Fruit fly (Drosophila melanogaster) whole organism, embryonic: ENCODE results near the gene Oseg1.

Source experiments
- ATbp ChIP-seq: fragments of 200-800 bp; sonication (Bioruptor generic); optimal IDR thresholded peaks from 2 replicates; lab custom pipeline; 2017; ENCODE audit warnings: missing biosample characterization, mild to moderate bottlenecking, missing genetic modification characterization, missing genetic modification reagents
- Adf1 ChIP-seq: fragments of 200-800 bp; sonication (Bioruptor generic); IDR thresholded peaks from 2 replicates; pipeline ENCODE4 v1.3.6; 2022; ENCODE audit warnings: missing biosample characterization, missing genetic modification characterization
- CG10209 ChIP-seq: fragments of 200-800 bp; sonication (Bioruptor generic); optimal IDR thresholded peaks from 3 replicates; lab custom pipeline; 2017; ENCODE audit warnings: missing biosample characterization, mild to moderate bottlenecking, missing genetic modification characterization, missing genetic modification reagents
- CG10543 ChIP-seq: fragments of 200-800 bp; sonication (Bioruptor generic); optimal IDR thresholded peaks from 3 replicates; lab custom pipeline; 2017; ENCODE audit warnings: missing biosample characterization, mild to moderate bottlenecking, missing genetic modification characterization, moderate library complexity
- CG11093 ChIP-seq: fragments of 200-800 bp; sonication (Bioruptor generic); IDR thresholded peaks from 3 replicates; pipeline ENCODE4 v1.3.6; 2022; ENCODE audit warnings: missing biosample characterization, missing genetic modification characterization
- CG1233 ChIP-seq: fragments of 200-800 bp; sonication (Bioruptor generic); optimal IDR thresholded peaks from 4 replicates; lab custom pipeline; 2018; ENCODE audit warnings: missing biosample characterization, mild to moderate bottlenecking, missing genetic modification characterization
- CG12769 ChIP-seq: fragments of 200-800 bp; sonication (Bioruptor generic); optimal IDR thresholded peaks from 2 replicates; lab custom pipeline; 2019; ENCODE audit warnings: missing biosample characterization, mild to moderate bottlenecking, missing genetic modification characterization, moderate library complexity
- CG13775 ChIP-seq: fragments of 200-800 bp; sonication (Bioruptor generic); optimal IDR thresholded peaks from 3 replicates; lab custom pipeline; 2017; ENCODE audit warnings: missing biosample characterization, mild to moderate bottlenecking, missing genetic modification characterization
- CG17359 ChIP-seq: fragments of 200-800 bp; sonication (Bioruptor generic); optimal IDR thresholded peaks from 3 replicates; lab custom pipeline; 2018; ENCODE audit warnings: missing biosample characterization, mild to moderate bottlenecking, missing genetic modification characterization, moderate library complexity
- CG17361 ChIP-seq: fragments of 200-800 bp; sonication (Bioruptor generic); IDR thresholded peaks from 3 replicates; pipeline ENCODE4 v1.3.6; 2022; ENCODE audit warnings: missing biosample characterization, missing genetic modification characterization
- CG17385 ChIP-seq: fragments of 200-800 bp; sonication (Bioruptor generic); optimal IDR thresholded peaks from 3 replicates; lab custom pipeline; 2018; ENCODE audit warnings: missing biosample characterization, mild to moderate bottlenecking, missing genetic modification characterization
- CG2678 ChIP-seq: fragments of 200-800 bp; sonication (Bioruptor generic); optimal IDR thresholded peaks from 3 replicates; lab custom pipeline; 2019; ENCODE audit warnings: missing biosample characterization, mild to moderate bottlenecking, missing genetic modification characterization, moderate library complexity
- CG31365 ChIP-seq: fragments of 200-800 bp; sonication (Bioruptor generic); optimal IDR thresholded peaks from 2 replicates; lab custom pipeline; 2018; ENCODE audit warnings: missing biosample characterization, mild to moderate bottlenecking, missing genetic modification characterization
- CG3163 ChIP-seq: fragments of 200-800 bp; sonication (Bioruptor generic); optimal IDR thresholded peaks from 3 replicates; lab custom pipeline; 2016; ENCODE audit warnings: missing biosample characterization, missing genetic modification characterization
- CG33557 ChIP-seq: fragments of 200-800 bp; sonication (Bioruptor generic); optimal IDR thresholded peaks from 2 replicates; lab custom pipeline; 2019; ENCODE audit warnings: missing biosample characterization, mild to moderate bottlenecking, missing genetic modification characterization, moderate library complexity
- CG4282 ChIP-seq: fragments of 200-800 bp; sonication (Bioruptor generic); optimal IDR thresholded peaks from 2 replicates; lab custom pipeline; 2016; ENCODE audit warnings: missing biosample characterization, missing genetic modification characterization
- CG6254 ChIP-seq: fragments of 200-800 bp; sonication (Bioruptor generic); optimal IDR thresholded peaks from 3 replicates; lab custom pipeline; 2017; ENCODE audit warnings: mild to moderate bottlenecking, missing biosample characterization, missing genetic modification reagents, missing genetic modification characterization
- CG6654 ChIP-seq: fragments of 200-800 bp; sonication (Bioruptor generic); optimal IDR thresholded peaks from 2 replicates; lab custom pipeline; 2017; ENCODE audit warnings: missing biosample characterization, mild to moderate bottlenecking, missing genetic modification characterization
- CG6765 ChIP-seq: fragments of 200-800 bp; sonication (Bioruptor generic); optimal IDR thresholded peaks from 3 replicates; lab custom pipeline; 2017; ENCODE audit warnings: missing biosample characterization, mild to moderate bottlenecking, missing genetic modification characterization
- CG8944 ChIP-seq: fragments of 200-800 bp; sonication (Bioruptor generic); optimal IDR thresholded peaks from 3 replicates; lab custom pipeline; 2016; ENCODE audit warnings: missing biosample characterization, missing genetic modification characterization
- CHES-1-like ChIP-seq: fragments of 200-800 bp; sonication (Bioruptor generic); optimal IDR thresholded peaks from 2 replicates; lab custom pipeline; 2016; ENCODE audit warnings: missing biosample characterization, missing genetic modification characterization
- CrebB ChIP-seq: fragments of 200-800 bp; sonication (Bioruptor generic); optimal IDR thresholded peaks from 3 replicates; lab custom pipeline; 2018; ENCODE audit warnings: missing biosample characterization, mild to moderate bottlenecking, missing genetic modification characterization
- Deaf1 ChIP-seq: fragments of 200-800 bp; optimal IDR thresholded peaks from 3 replicates; lab custom pipeline; 2019; ENCODE audit warnings: missing biosample characterization, mild to moderate bottlenecking, missing genetic modification characterization, moderate library complexity
- ERR ChIP-seq: fragments of 200-800 bp; sonication (Bioruptor generic); optimal IDR thresholded peaks from 2 replicates; lab custom pipeline; 2016; ENCODE audit warnings: missing biosample characterization, missing genetic modification characterization
- Fer3 ChIP-seq: fragments of 200-800 bp; sonication (Bioruptor generic); optimal IDR thresholded peaks from 2 replicates; lab custom pipeline; 2018; ENCODE audit warnings: missing biosample characterization, mild to moderate bottlenecking, missing genetic modification characterization, moderate library complexity
- HHEX ChIP-seq: fragments of 200-800 bp; sonication (Bioruptor generic); optimal IDR thresholded peaks from 3 replicates; lab custom pipeline; 2017; ENCODE audit warnings: missing biosample characterization, mild to moderate bottlenecking, missing genetic modification characterization, missing genetic modification reagents
- Hmx ChIP-seq: fragments of 200-800 bp; sonication (Bioruptor generic); optimal IDR thresholded peaks from 2 replicates; lab custom pipeline; 2016; ENCODE audit warnings: missing biosample characterization, missing genetic modification characterization
- Hsf ChIP-seq: fragments of 200-800 bp; sonication (Bioruptor generic); optimal IDR thresholded peaks from 3 replicates; lab custom pipeline; 2016; ENCODE audit warnings: missing biosample characterization, missing genetic modification characterization
- MESR4 ChIP-seq: fragments of 200-800 bp; sonication (Bioruptor generic); optimal IDR thresholded peaks from 2 replicates; lab custom pipeline; 2018; ENCODE audit warnings: missing biosample characterization, mild to moderate bottlenecking, missing genetic modification characterization, moderate library complexity
- NC2β ChIP-seq: fragments of 200-800 bp; sonication (Bioruptor generic); optimal IDR thresholded peaks from 2 replicates; lab custom pipeline; 2016; ENCODE audit warnings: missing biosample characterization, missing genetic modification characterization
- Oli ChIP-seq: fragments of 200-800 bp; sonication (Bioruptor generic); optimal IDR thresholded peaks from 2 replicates; lab custom pipeline; 2018; ENCODE audit warnings: missing biosample characterization, mild to moderate bottlenecking, missing genetic modification characterization, moderate library complexity
- Poxn ChIP-seq: fragments of 200-800 bp; sonication (Bioruptor generic); IDR thresholded peaks from 2 replicates; pipeline ENCODE4 v1.3.6; 2022; ENCODE audit warnings: missing biosample characterization, missing genetic modification characterization
- az2 ChIP-seq: fragments of 200-800 bp; sonication (Bioruptor generic); optimal IDR thresholded peaks from 3 replicates; lab custom pipeline; 2016; ENCODE audit warnings: missing biosample characterization, missing genetic modification characterization
- crol ChIP-seq: fragments of 200-800 bp; sonication (Bioruptor generic); IDR thresholded peaks from 2 replicates; pipeline ENCODE4 v1.3.6; 2022; ENCODE audit warnings: missing biosample characterization, missing genetic modification characterization
- grau ChIP-seq: fragments of 200-800 bp; optimal IDR thresholded peaks from 3 replicates; lab custom pipeline; 2019; ENCODE audit warnings: missing biosample characterization, mild to moderate bottlenecking, missing genetic modification characterization, moderate library complexity
- gt ChIP-seq: fragments of 200-800 bp; sonication (Bioruptor generic); IDR thresholded peaks from 2 replicates; pipeline ENCODE4 v1.3.6; 2022; ENCODE audit warnings: missing biosample characterization, missing genetic modification characterization
- ham ChIP-seq: fragments of 200-800 bp; sonication (Bioruptor generic); IDR thresholded peaks from 2 replicates; pipeline ENCODE4 v1.3.6; 2022; ENCODE audit warnings: missing biosample characterization, missing genetic modification characterization
- lov ChIP-seq, 2 experiments: fragments of 200-800 bp in 1 of 2; fragments of >200 bp in 1 of 2; sonication (Bioruptor generic) in 1 of 2; IDR thresholded peaks in 1 of 2; optimal IDR thresholded peaks in 1 of 2; 2 replicates in 1 of 2; 3 replicates in 1 of 2; pipeline versions ENCODE4 v1.3.6 to Lab custom; 2017 to 2022; ENCODE audit warnings: missing biosample characterization in 1 of 2, missing genetic modification characterization in 1 of 2
- nerfin-1 ChIP-seq: fragments of 200-800 bp; sonication (Bioruptor generic); optimal IDR thresholded peaks from 3 replicates; lab custom pipeline; 2019; ENCODE audit warnings: missing biosample characterization, mild to moderate bottlenecking, missing genetic modification characterization, moderate library complexity
- nerfin-2 ChIP-seq: fragments of 200-800 bp; sonication (Bioruptor generic); IDR thresholded peaks from 2 replicates; pipeline ENCODE4 v1.3.6; 2022; ENCODE audit warnings: missing biosample characterization, missing genetic modification characterization; ENCODE audit not compliant: partially characterized antibody
- nmo ChIP-seq: fragments of 200-800 bp; sonication (Bioruptor generic); optimal IDR thresholded peaks from 2 replicates; lab custom pipeline; 2018; ENCODE audit warnings: missing biosample characterization, mild to moderate bottlenecking, missing genetic modification characterization, moderate library complexity
- odd ChIP-seq: fragments of 200-800 bp; sonication (Bioruptor generic); optimal IDR thresholded peaks from 2 replicates; lab custom pipeline; 2017; ENCODE audit warnings: missing biosample characterization, mild to moderate bottlenecking, missing genetic modification characterization
- pros ChIP-seq: fragments of 200-800 bp; sonication (Bioruptor generic); optimal IDR thresholded peaks from 3 replicates; lab custom pipeline; 2019; ENCODE audit warnings: missing biosample characterization, mild to moderate bottlenecking, missing genetic modification characterization, moderate library complexity
- pum ChIP-seq: fragments of 200-800 bp; sonication (Bioruptor generic); optimal IDR thresholded peaks from 2 replicates; lab custom pipeline; 2016; ENCODE audit warnings: missing biosample characterization, missing genetic modification characterization
- schlank ChIP-seq: fragments of 200-800 bp; sonication (Bioruptor generic); optimal IDR thresholded peaks from 2 replicates; lab custom pipeline; 2018; ENCODE audit warnings: missing biosample characterization, mild to moderate bottlenecking, missing genetic modification characterization
- sd ChIP-seq: fragments of 200-800 bp; sonication (Bioruptor generic); optimal IDR thresholded peaks from 3 replicates; lab custom pipeline; 2018; ENCODE audit warnings: missing biosample characterization, mild to moderate bottlenecking, missing genetic modification characterization, moderate library complexity
- sens ChIP-seq: fragments of 200-800 bp; sonication (Bioruptor generic); peaks from one replicate; lab custom pipeline; 2016; ENCODE audit warnings: missing biosample characterization, missing genetic modification characterization
- tx ChIP-seq: fragments of 200-800 bp; sonication (Bioruptor generic); optimal IDR thresholded peaks from 2 replicates; lab custom pipeline; 2016; ENCODE audit warnings: missing biosample characterization, missing genetic modification characterization
- yki ChIP-seq: fragments of >200 bp; optimal IDR thresholded peaks from 3 replicates; lab custom pipeline; 2018

The Oseg1 gene

DNA sequence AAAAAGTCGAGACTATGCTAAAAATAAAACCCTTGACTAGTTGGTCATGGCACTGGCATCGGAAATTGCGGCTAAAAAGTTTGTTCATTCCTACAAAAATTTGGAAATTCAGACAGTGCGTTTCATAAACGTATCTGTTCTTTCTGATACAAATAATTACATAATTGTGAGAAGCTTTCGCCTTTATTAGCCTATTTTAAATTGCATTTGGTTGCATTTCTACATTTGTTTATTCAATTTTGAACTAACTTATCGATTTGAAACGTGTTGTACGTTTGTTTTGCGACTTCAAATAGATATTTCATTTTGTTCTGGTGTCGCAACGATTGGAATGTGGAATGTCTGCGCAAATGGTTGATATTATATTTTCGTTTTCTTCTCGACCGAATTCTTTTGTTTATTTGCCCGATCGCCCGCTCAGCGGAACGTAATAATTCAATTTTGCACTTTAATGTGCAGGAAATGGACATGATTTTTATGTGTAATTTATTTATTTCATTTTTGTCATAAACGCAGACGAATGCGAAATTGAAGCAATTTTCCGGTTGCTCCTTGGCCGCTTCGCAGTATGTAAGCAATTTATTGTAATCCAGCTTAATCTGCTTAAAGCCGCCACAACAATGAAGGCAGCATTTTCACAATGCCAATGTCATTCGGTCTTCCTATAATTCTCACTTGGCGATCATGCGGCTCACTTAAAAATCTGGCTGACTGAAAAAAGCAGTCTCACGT lies 33.6 kb upstream of the Oseg1 start (continued):
- TF ChIP-seq CG6254 (GFP tag; lab: Kevin White, UChicago) = no peak
- TF ChIP-seq CG4282 (GFP tag; lab: Kevin White, UChicago) = no peak
- TF ChIP-seq CG17359 (tag; lab: Kevin White, UChicago) = peak; percentile 64
- TF ChIP-seq CrebB (tag; lab: Kevin White, UChicago) = peak; percentile 22
- TF ChIP-seq tx (GFP tag; lab: Kevin White, UChicago) = peak; percentile 55
- TF ChIP-seq CG33557 (GFP tag; lab: Kevin White, UChicago) = no peak
- TF ChIP-seq CG6654 (GFP tag; lab: Kevin White, UChicago) = no peak
- TF ChIP-seq az2 (GFP tag; lab: Kevin White, UChicago) = peak; percentile 50
- TF ChIP-seq ham = no peak
- no peak for TF ChIP-seq gt (GFP tag; lab: Robert Waterston, UW)
- TF ChIP-seq yki (lab: Kevin White, UChicago) = no peak
- TF ChIP-seq CHES-1-like (GFP tag; lab: Kevin White, UChicago) = peak; percentile 45
- TF ChIP-seq CG31365 = peak; percentile 30
- peak; percentile 17 for TF ChIP-seq Hmx (GFP tag; lab: Kevin White, UChicago)
- no peak for TF ChIP-seq lov (optimal IDR thresholded peaks at IDR 0.05; lab: Kevin White, UChicago)
- TF ChIP-seq lov (GFP tag; IDR thresholded peaks at IDR 0.05; lab: Robert Waterston, UW) = no peak
- TF ChIP-seq Poxn (GFP tag; lab: Robert Waterston, UW) = no peak; the same call in 1 of the 2 replicates
- peak; percentile 30 for TF ChIP-seq HHEX (GFP tag; lab: Kevin White, UChicago)
- TF ChIP-seq CG8944 = peak; percentile 25
- TF ChIP-seq pros = no peak
- TF ChIP-seq pum (GFP tag; lab: Kevin White, UChicago) = no peak
- no peak for TF ChIP-seq NC2β (GFP tag; lab: Kevin White, UChicago)
- peak; percentile 39 for TF ChIP-seq nmo (GFP tag; lab: Kevin White, UChicago)
- peak; percentile 55 for TF ChIP-seq ERR (GFP tag; lab: Kevin White, UChicago)
- TF ChIP-seq Adf1 = no peak
- peak; percentile 18 for TF ChIP-seq CG3163 (GFP tag; lab: Kevin White, UChicago)
- TF ChIP-seq Oli (tag; lab: Kevin White, UChicago) = peak; percentile 49
- TF ChIP-seq crol (GFP tag; lab: Robert Waterston, UW) = no peak
- TF ChIP-seq CG17385 = peak; percentile 62
- TF ChIP-seq CG2678 = peak; percentile 79
- peak; percentile 76 for TF ChIP-seq CG12769
- peak; percentile 69 for TF ChIP-seq Fer3 (tag; lab: Kevin White, UChicago)
- TF ChIP-seq grau (tag; lab: Kevin White, UChicago) = peak; percentile 75
- no peak for TF ChIP-seq CG11093 (GFP tag; lab: Robert Waterston, UW)
- TF ChIP-seq sens (GFP tag; lab: Kevin White, UChicago) = peak; percentile 79
- peak; percentile 6 for TF ChIP-seq CG6765 (GFP tag; lab: Kevin White, UChicago)
- peak; percentile 54 for TF ChIP-seq CG1233
- peak; percentile 14 for TF ChIP-seq Deaf1
- peak; percentile 42 for TF ChIP-seq odd (GFP tag; lab: Kevin White, UChicago)
- TF ChIP-seq schlank (tag; lab: Kevin White, UChicago) = peak; percentile 60
- peak; percentile 19 for TF ChIP-seq CG10209 (GFP tag; lab: Kevin White, UChicago)
- no peak for TF ChIP-seq nerfin-2 (GFP tag; lab: Robert Waterston, UW)
- peak; percentile 27 for TF ChIP-seq ATbp (GFP tag; lab: Kevin White, UChicago)
- no peak for TF ChIP-seq nerfin-1
- TF ChIP-seq CG17361 (GFP tag; lab: Robert Waterston, UW) = peak; percentile 39; the same call in 1 of the 3 replicates
- TF ChIP-seq sd (tag; lab: Kevin White, UChicago) = peak; percentile 95
- TF ChIP-seq CG10543 (GFP tag; lab: Kevin White, UChicago) = peak; percentile 65
- no peak for TF ChIP-seq MESR4 (GFP tag; lab: Kevin White, UChicago)
- peak; percentile 13 for TF ChIP-seq CG13775 (GFP tag; lab: Kevin White, UChicago)
- TF ChIP-seq Hsf = peak; percentile 54
